Worm (Caenorhabditis elegans) whole organism, young adult: Measurements from ENCODE around the gene C06H2.7.

Source experiments
- attf-3 ChIP-seq: fragments of 200-800 bp; sonication (Bioruptor generic); conservative IDR thresholded peaks from 2 replicates; pipeline ENCODE4 v1.3.6; 2022; ENCODE audit warnings: missing genetic modification reagents, missing genetic modification characterization, missing compliant biosample characterization
- nhr-90 ChIP-seq: sonication (generic microtip); optimal IDR thresholded peaks from 2 replicates; lab custom pipeline; 2016; ENCODE audit warnings: missing genotype, mild to moderate bottlenecking, missing genetic modification characterization, missing compliant biosample characterization

DNA sequence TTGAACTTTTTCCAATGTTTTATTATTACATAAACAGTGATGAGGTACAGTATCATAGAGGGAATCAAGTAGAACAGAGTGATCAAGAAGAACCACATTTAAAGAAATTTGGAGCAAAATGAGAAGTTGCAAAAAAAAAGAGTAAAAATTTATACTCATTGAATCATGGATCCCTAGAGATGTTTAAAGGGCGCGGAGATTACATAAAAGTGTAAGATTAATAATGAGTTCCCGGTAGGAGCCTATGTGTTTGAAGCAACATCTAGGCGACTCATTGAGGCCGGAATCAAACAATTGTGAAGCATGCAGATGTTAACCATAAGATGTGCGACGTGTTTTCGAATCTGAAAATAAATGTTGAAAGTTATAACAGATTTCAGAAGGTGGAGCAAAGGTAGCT lies 7.7 kb upstream of the C06H2.7 start, which contains the start of gene srg-39:
- TF ChIP-seq attf-3 (GFP tag; lab: Robert Waterston, UW) (no peak), nhr-90 (tag; lab: Kevin White, UChicago) (no peak)
